Fruit fly (Drosophila melanogaster): Measurements from ENCODE around the gene CG3961.

CG3961 gene

dm6 chr3L:18904772-18905601, 14.7 kb upstream of the CG3961 start, which contains the start of the genes CSN1b and Prp6 (continued):
- TF ChIP-seq az2 (GFP tag; optimal IDR thresholded peaks at IDR 0.05), result no peak
- TF ChIP-seq CG33213 (GFP tag; optimal IDR thresholded peaks at IDR 0.05), result no peak
- TF ChIP-seq CG8359 (GFP tag; optimal IDR thresholded peaks at IDR 0.05; ENCODE audit: borderline replicate concordance), result no peak
- TF ChIP-seq schlank (tag; optimal IDR thresholded peaks at IDR 0.05), result no peak
- TF ChIP-seq odd (GFP tag; optimal IDR thresholded peaks at IDR 0.05), result no peak
- no peak for TF ChIP-seq eve (GFP tag; optimal IDR thresholded peaks at IDR 0.05)
- TF ChIP-seq ranshi (GFP tag; IDR thresholded peaks at IDR 0.05), result no peak
- TF ChIP-seq Atf-2 (GFP tag; optimal IDR thresholded peaks at IDR 0.05), result no peak
- no peak for TF ChIP-seq CG34376 (GFP tag; optimal IDR thresholded peaks at IDR 0.05)
- TF ChIP-seq z (GFP tag; IDR thresholded peaks at IDR 0.05), result no peak
- TF ChIP-seq CG16815 (GFP tag; optimal IDR thresholded peaks at IDR 0.05), result no peak
- no peak for TF ChIP-seq corto (GFP tag; optimal IDR thresholded peaks at IDR 0.05)
- TF ChIP-seq grau (tag; optimal IDR thresholded peaks at IDR 0.05), result no peak
- peak; percentile 70 for TF ChIP-seq Scr (GFP tag; IDR thresholded peaks at IDR 0.05; ENCODE audit: partially characterized antibody)
- no peak for TF ChIP-seq CG3281 (GFP tag; optimal IDR thresholded peaks at IDR 0.05)
- no peak for TF ChIP-seq Side (GFP tag; optimal IDR thresholded peaks at IDR 0.05)
- TF ChIP-seq lola (GFP tag; optimal IDR thresholded peaks at IDR 0.05), result peak in 1 of 3 experiments; percentile 39
- TF ChIP-seq pnt (GFP tag; optimal IDR thresholded peaks at IDR 0.05), result no peak
- peak; percentile 51; the same call in 1 of the 3 replicates for TF ChIP-seq vnd (GFP tag; IDR thresholded peaks at IDR 0.05; ENCODE audit: partially characterized antibody)
- TF ChIP-seq CG9876 (GFP tag; optimal IDR thresholded peaks at IDR 0.05), result no peak
- TF ChIP-seq HLH4C (GFP tag; IDR thresholded peaks at IDR 0.05; ENCODE audit: partially characterized antibody), result peak; percentile 42; the same call in 1 of the 3 replicates
- no peak for TF ChIP-seq pho (GFP tag; optimal IDR thresholded peaks at IDR 0.05)
- no peak for TF ChIP-seq CG32767 (GFP tag; IDR thresholded peaks at IDR 0.05)
- TF ChIP-seq tx (GFP tag; optimal IDR thresholded peaks at IDR 0.05), result no peak
- no peak for TF ChIP-seq CG7745 (tag; optimal IDR thresholded peaks at IDR 0.05)
- TF ChIP-seq CG10654 (GFP tag; optimal IDR thresholded peaks at IDR 0.05), result no peak
- no peak for TF ChIP-seq CG14965 (GFP tag; optimal IDR thresholded peaks at IDR 0.05; ENCODE audit: borderline replicate concordance)
- no peak for TF ChIP-seq CG3163 (GFP tag; optimal IDR thresholded peaks at IDR 0.05)
- TF ChIP-seq stwl (tag; optimal IDR thresholded peaks at IDR 0.05), result no peak
- TF ChIP-seq ap (GFP tag; IDR thresholded peaks at IDR 0.05), result no peak
- TF ChIP-seq HmgZ (tag; optimal IDR thresholded peaks at IDR 0.05), result no peak
- TF ChIP-seq Poxn (GFP tag; IDR thresholded peaks at IDR 0.05), result no peak
- no peak for TF ChIP-seq CG15514 (GFP tag; optimal IDR thresholded peaks at IDR 0.05)
- TF ChIP-seq CG13775 (GFP tag; optimal IDR thresholded peaks at IDR 0.05), result no peak
- TF ChIP-seq CG9437 (GFP tag; optimal IDR thresholded peaks at IDR 0.05), result no peak
- TF ChIP-seq Elba2 (GFP tag; optimal IDR thresholded peaks at IDR 0.05), result no peak
- no peak for TF ChIP-seq sens-2 (GFP tag; IDR thresholded peaks at IDR 0.05)
- no peak for TF ChIP-seq Dek (tag; optimal IDR thresholded peaks at IDR 0.05)
- peak; percentile 82 for TF ChIP-seq CG17385 (GFP tag; optimal IDR thresholded peaks at IDR 0.05)
- TF ChIP-seq CG1233 (GFP tag; optimal IDR thresholded peaks at IDR 0.05), result no peak
- no peak for TF ChIP-seq cas (GFP tag; IDR thresholded peaks at IDR 0.05)
- no peak for TF ChIP-seq CG17802 (tag; optimal IDR thresholded peaks at IDR 0.05)
- no peak for TF ChIP-seq Max (GFP tag; optimal IDR thresholded peaks at IDR 0.05)
- no peak for TF ChIP-seq Oli (tag; optimal IDR thresholded peaks at IDR 0.05)
- no peak for TF ChIP-seq CG1529 (GFP tag; optimal IDR thresholded peaks at IDR 0.05)
- no peak for TF ChIP-seq Sry-β (GFP tag; optimal IDR thresholded peaks at IDR 0.05)
- no peak for TF ChIP-seq gro (GFP tag; optimal IDR thresholded peaks at IDR 0.05)
- peak; percentile 42 for TF ChIP-seq CG34224 (GFP tag; IDR thresholded peaks at IDR 0.05; ENCODE audit: partially characterized antibody)
- no peak for TF ChIP-seq CG10979 (tag; optimal IDR thresholded peaks at IDR 0.05)

Measured in whole organism, embryonic.